Worm (Caenorhabditis elegans) whole organism, L3 larva: ENCODE results near the gene pals-16.

Experiments
- aly-2 ChIP-seq: fragments of 150-350 bp; optimal IDR thresholded peaks from 2 replicates; lab custom pipeline; 2014; ENCODE audit warnings: missing biosample characterization, missing genetic modification characterization
- ama-1 ChIP-seq: fragments of 150-350 bp; optimal IDR thresholded peaks from 2 replicates; lab custom pipeline; 2018
- daf-12 ChIP-seq: fragments of 150-350 bp; optimal IDR thresholded peaks from 2 replicates; lab custom pipeline; 2014; ENCODE audit warnings: missing biosample characterization, missing genetic modification reagents, missing genetic modification characterization
- egl-5 ChIP-seq: fragments of 150-350 bp; optimal IDR thresholded peaks from 2 replicates; lab custom pipeline; 2017; ENCODE audit warnings: missing biosample characterization, missing genetic modification reagents, missing genetic modification characterization, inconsistent platforms
- elt-2 ChIP-seq: sonication (generic microtip); optimal IDR thresholded peaks from 2 replicates; lab custom pipeline; 2016; ENCODE audit warnings: missing genetic modification reagents, mild to moderate bottlenecking, missing genetic modification characterization, missing compliant biosample characterization
- fkh-10 ChIP-seq: sonication (generic microtip); optimal IDR thresholded peaks from 2 replicates; lab custom pipeline; 2017; ENCODE audit warnings: missing biosample characterization, missing genetic modification reagents, missing genetic modification characterization
- fos-1 ChIP-seq: fragments of 150-350 bp; optimal IDR thresholded peaks from 2 replicates; lab custom pipeline; 2014; ENCODE audit warnings: missing biosample characterization, missing genetic modification characterization
- jun-1 ChIP-seq: fragments of 150-350 bp; optimal IDR thresholded peaks from 2 replicates; lab custom pipeline; 2014; ENCODE audit warnings: missing biosample characterization, missing genetic modification reagents, missing genetic modification characterization
- lin-39 ChIP-seq: fragments of 150-350 bp; optimal IDR thresholded peaks from 2 replicates; lab custom pipeline; 2018; ENCODE audit warnings: missing biosample characterization, missing genetic modification reagents, missing genetic modification characterization
- lsy-12 ChIP-seq: sonication (generic microtip); optimal IDR thresholded peaks from 2 replicates; lab custom pipeline; 2016; ENCODE audit warnings: mild to moderate bottlenecking, missing genetic modification characterization, missing compliant biosample characterization
- mml-1 ChIP-seq: fragments of 150-350 bp; sonication (generic microtip); optimal IDR thresholded peaks from 3 replicates; lab custom pipeline; 2014; ENCODE audit warnings: missing biosample characterization, missing genetic modification characterization
- nfya-1 ChIP-seq: sonication (generic microtip); optimal IDR thresholded peaks from 2 replicates; lab custom pipeline; 2017; ENCODE audit warnings: missing genetic modification characterization, mild to moderate bottlenecking, missing compliant biosample characterization, antibody characterized with exemption, moderate library complexity; ENCODE audit not compliant: insufficient read depth
- nhr-11 ChIP-seq: fragments of 150-350 bp; optimal IDR thresholded peaks from 2 replicates; lab custom pipeline; 2014; ENCODE audit warnings: missing biosample characterization, missing genetic modification characterization
- nhr-23 ChIP-seq: fragments of 150-350 bp; optimal IDR thresholded peaks from 2 replicates; lab custom pipeline; 2014; ENCODE audit warnings: missing biosample characterization, missing genetic modification reagents, missing genetic modification characterization
- nhr-237 ChIP-seq: fragments of 150-350 bp; optimal IDR thresholded peaks from 2 replicates; lab custom pipeline; 2014; ENCODE audit warnings: missing biosample characterization, missing genetic modification characterization
- nhr-43 ChIP-seq: sonication (generic microtip); optimal IDR thresholded peaks from 2 replicates; lab custom pipeline; 2016; ENCODE audit warnings: mild to moderate bottlenecking, missing genetic modification characterization, missing compliant biosample characterization; ENCODE audit not compliant: poor library complexity, severe bottlenecking
- nhr-67 ChIP-seq: fragments of 150-350 bp; optimal IDR thresholded peaks from 2 replicates; lab custom pipeline; 2014; ENCODE audit warnings: missing biosample characterization, missing genetic modification characterization
- nhr-76 ChIP-seq: fragments of 150-350 bp; sonication (generic microtip); optimal IDR thresholded peaks from 5 replicates; lab custom pipeline; 2014; ENCODE audit warnings: missing biosample characterization, missing genetic modification characterization
- nhr-77 ChIP-seq: fragments of 150-350 bp; optimal IDR thresholded peaks from 2 replicates; lab custom pipeline; 2014; ENCODE audit warnings: missing biosample characterization, missing genetic modification characterization
- pha-4 ChIP-seq: fragments of 150-350 bp; optimal IDR thresholded peaks from 2 replicates; lab custom pipeline; 2014; ENCODE audit warnings: missing biosample characterization, missing genetic modification reagents, missing genetic modification characterization
- pqm-1 ChIP-seq: fragments of 150-350 bp; optimal IDR thresholded peaks from 2 replicates; lab custom pipeline; 2017; ENCODE audit warnings: missing biosample characterization, missing genetic modification characterization, inconsistent platforms
- snpc-4 ChIP-seq: fragments of 150-350 bp; optimal IDR thresholded peaks from 2 replicates; lab custom pipeline; 2014; ENCODE audit warnings: missing biosample characterization, missing genetic modification characterization
- tbx-2 ChIP-seq: sonication (generic microtip); optimal IDR thresholded peaks from 2 replicates; lab custom pipeline; 2016; ENCODE audit warnings: mild to moderate bottlenecking, missing genetic modification characterization, missing compliant biosample characterization
- unc-39 ChIP-seq: sonication (generic microtip); optimal IDR thresholded peaks from 4 replicates; lab custom pipeline; 2017; ENCODE audit warnings: missing biosample characterization, missing genetic modification characterization
- unc-62 ChIP-seq: fragments of 150-350 bp; sonication (generic microtip); optimal IDR thresholded peaks from 4 replicates; lab custom pipeline; 2014; ENCODE audit warnings: missing biosample characterization, missing genetic modification reagents, missing genetic modification characterization
- zag-1 ChIP-seq: fragments of 150-350 bp; optimal IDR thresholded peaks from 2 replicates; lab custom pipeline; 2014; ENCODE audit warnings: missing biosample characterization, missing genetic modification characterization
- ztf-11 ChIP-seq: fragments of 150-350 bp; optimal IDR thresholded peaks from 2 replicates; lab custom pipeline; 2014; ENCODE audit warnings: missing biosample characterization, missing genetic modification characterization

The pals-16 gene

ce11 chrIII:1380535-1381274 lies 19.1 kb upstream of the pals-16 start, which contains the start of the genes pals-21 and Y82E9BR.6:
Gene pals-21, minus strand, starts transcription at chrIII:1380635.
Gene Y82E9BR.6, plus strand, starts transcription at chrIII:1381224.
- no peak for TF ChIP-seq nhr-67 (tag; lab: Kevin White, UChicago)

DNA sequence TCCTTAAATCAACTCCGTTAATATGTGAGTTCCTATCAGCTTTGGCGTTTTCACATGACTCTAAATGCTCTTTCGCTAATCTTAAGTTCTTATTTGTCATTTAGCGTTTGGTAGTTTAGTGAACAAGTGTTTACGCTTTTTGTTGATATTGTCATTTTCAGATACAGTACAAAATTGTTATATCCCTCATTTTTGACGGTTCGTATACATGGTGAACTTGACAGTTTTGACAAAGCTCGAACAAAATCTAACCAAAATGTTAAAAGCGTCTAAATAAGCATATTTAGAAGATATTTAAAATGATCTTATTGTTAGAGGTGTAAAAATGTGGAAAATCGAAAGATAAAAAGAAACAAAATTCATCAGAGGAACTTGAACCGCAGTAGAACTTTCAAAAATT lies 16.3 kb upstream of the pals-16 start:
- no peak for TF ChIP-seq snpc-4 (tag; lab: Kevin White, UChicago)
- TF ChIP-seq nhr-43 (tag; lab: Kevin White, UChicago): no peak
- TF ChIP-seq, all 47 proteins: peak for 0

ce11 chrIII:1384092-1384491 lies 15.7 kb upstream of the pals-16 start, which contains the start of the genes fbxa-138 and Y82E9BR.5:
Gene fbxa-138, minus strand, starts transcription at chrIII:1384252.
Gene Y82E9BR.5, plus strand, starts transcription at chrIII:1384370.
- TF ChIP-seq nhr-77 (tag; lab: Kevin White, UChicago) (no peak), pqm-1 (tag; lab: Kevin White, UChicago) (peak; percentile 32), elt-2 (peak; percentile 81), unc-39 (tag; lab: Kevin White, UChicago) (no peak), lin-39 (no peak), jun-1 (tag; lab: Kevin White, UChicago) (peak; percentile 21)

- TF ChIP-seq lsy-12 (tag; lab: Kevin White, UChicago) (no peak), ama-1 (no peak), nhr-237 (tag; lab: Kevin White, UChicago) (no peak), nhr-11 (tag; lab: Kevin White, UChicago) (no peak), elt-2 (peak; percentile 31), jun-1 (tag; lab: Kevin White, UChicago) (no peak), pha-4 (no peak)
These were observed 15.1 kb upstream of the pals-16 start for ce11 chrIII:1384694-1385093.

ce11 chrIII:1388274-1389058 lies 11.3 kb upstream of the pals-16 start, which contains the start of gene pals-20:
Gene pals-20, minus strand, starts transcription at chrIII:1388324.
- TF ChIP-seq pqm-1 (tag; lab: Kevin White, UChicago): peak; percentile 16
- peak; percentile 49 for TF ChIP-seq elt-2
- no peak for TF ChIP-seq fkh-10 (GFP tag; lab: Kevin White, UChicago)

DNA sequence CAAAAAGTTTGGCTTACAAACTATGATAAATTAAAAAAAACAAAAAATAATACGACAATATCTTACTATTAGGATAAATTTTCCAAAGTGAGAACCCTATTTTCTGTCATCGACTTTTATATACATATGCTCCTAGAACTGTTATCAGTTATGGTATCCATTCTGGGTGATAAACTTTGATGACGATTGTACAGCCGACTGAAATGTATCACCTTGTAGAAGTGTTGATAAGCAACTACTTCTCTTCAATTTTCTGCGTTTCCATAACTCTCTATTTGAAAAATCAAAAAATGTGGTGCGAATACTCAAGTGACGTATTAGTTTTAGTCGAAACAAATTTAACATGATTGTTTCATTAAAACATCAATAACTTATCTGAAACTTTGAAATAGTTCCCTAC lies 9.8 kb upstream of the pals-16 start:
- TF ChIP-seq lsy-12 (tag; lab: Kevin White, UChicago) (no peak), zag-1 (tag; lab: Kevin White, UChicago) (no peak), egl-5 (tag; lab: Kevin White, UChicago) (no peak), snpc-4 (tag; lab: Kevin White, UChicago) (no peak), pqm-1 (tag; lab: Kevin White, UChicago) (peak; percentile 86), unc-62 (no peak), nhr-76 (tag; lab: Kevin White, UChicago) (no peak), ztf-11 (tag; lab: Kevin White, UChicago) (no peak), fos-1 (tag; lab: Kevin White, UChicago) (peak; percentile 27), mml-1 (tag; lab: Kevin White, UChicago) (no peak), jun-1 (tag; lab: Kevin White, UChicago) (peak; percentile 72), tbx-2 (tag; lab: Kevin White, UChicago) (no peak), nhr-23 (no peak), elt-2 (peak; percentile 95), nfya-1 (no peak), daf-12 (tag; lab: Kevin White, UChicago) (no peak), nhr-77 (tag; lab: Kevin White, UChicago) (no peak), aly-2 (tag; lab: Kevin White, UChicago) (no peak), nhr-11 (tag; lab: Kevin White, UChicago) (no peak)
